Worm (Caenorhabditis elegans) whole organism, young adult: ENCODE data around the gene nhr-167.

Experiments used
- C17E4.6 ChIP-seq: fragments of 200-800 bp; sonication (Bioruptor generic); IDR thresholded peaks from 2 replicates; pipeline ENCODE4 v1.3.6; 2022; ENCODE audit warnings: missing genetic modification reagents, missing genetic modification characterization, missing compliant biosample characterization
- D2030.7 ChIP-seq: fragments of 200-800 bp; sonication (Bioruptor generic); IDR thresholded peaks from 2 replicates; pipeline ENCODE4 v1.3.6; 2022; ENCODE audit warnings: missing genetic modification reagents, missing genetic modification characterization, missing compliant biosample characterization
- F33H1.4 ChIP-seq: fragments of 200-800 bp; sonication (Bioruptor generic); IDR thresholded peaks from 2 replicates; pipeline ENCODE4 v1.3.6; 2022; ENCODE audit warnings: missing genetic modification reagents, missing genetic modification characterization, missing compliant biosample characterization
- F55B11.4 ChIP-seq: sonication (generic microtip); optimal IDR thresholded peaks from 2 replicates; lab custom pipeline; 2016; ENCODE audit warnings: missing compliant biosample characterization, missing genetic modification characterization, borderline replicate concordance; ENCODE audit not compliant: insufficient read depth
- F57C9.4 ChIP-seq: sonication (generic microtip); optimal IDR thresholded peaks from 2 replicates; lab custom pipeline; 2017; ENCODE audit warnings: mild to moderate bottlenecking, missing genetic modification characterization, missing compliant biosample characterization
- K11D2.4 ChIP-seq: fragments of 200-800 bp; sonication (Bioruptor generic); IDR thresholded peaks from 2 replicates; pipeline ENCODE4 v1.3.6; 2022; ENCODE audit warnings: missing genetic modification reagents, missing genetic modification characterization, missing compliant biosample characterization
- T07F8.4 ChIP-seq: sonication (generic microtip); optimal IDR thresholded peaks from 2 replicates; lab custom pipeline; 2016; ENCODE audit warnings: mild to moderate bottlenecking, missing genetic modification characterization, moderate library complexity, missing compliant biosample characterization
- T26A5.8 ChIP-seq: sonication (generic microtip); optimal IDR thresholded peaks from 2 replicates; lab custom pipeline; 2016; ENCODE audit warnings: missing genetic modification characterization, missing compliant biosample characterization
- Y53F4B.3 ChIP-seq: fragments of 200-800 bp; sonication (Bioruptor generic); IDR thresholded peaks from 2 replicates; pipeline ENCODE4 v1.3.6; 2022; ENCODE audit warnings: missing genetic modification reagents, missing genetic modification characterization, missing compliant biosample characterization
- Y56A3A.18 ChIP-seq: fragments of 200-800 bp; sonication (Bioruptor generic); IDR thresholded peaks from 2 replicates; pipeline ENCODE4 v1.3.6; 2022; ENCODE audit warnings: missing genetic modification reagents, missing genetic modification characterization, missing compliant biosample characterization
- Y79H2A.3 ChIP-seq: fragments of 200-800 bp; sonication (Bioruptor generic); conservative IDR thresholded peaks from 2 replicates; pipeline ENCODE4 v1.3.6; 2022; ENCODE audit warnings: missing genetic modification reagents, missing genetic modification characterization, missing compliant biosample characterization
- Y95B8A.8 ChIP-seq: fragments of 200-800 bp; sonication (Bioruptor generic); IDR thresholded peaks from 2 replicates; pipeline ENCODE4 v1.3.6; 2022; ENCODE audit warnings: missing genetic modification reagents, missing genetic modification characterization, missing compliant biosample characterization
- ama-1 ChIP-seq, 3 experiments: fragments of 150-350 bp in 1 of 3; sonication (generic microtip) in 2 of 3; optimal IDR thresholded peaks; 2 replicates each; lab custom pipeline; 2014 to 2018; ENCODE audit warnings: missing biosample characterization in 2 of 3, missing genetic modification characterization in 2 of 3, missing genetic modification reagents in 2 of 3
- aptf-3 ChIP-seq: fragments of 200-800 bp; sonication (Bioruptor generic); IDR thresholded peaks from 2 replicates; pipeline ENCODE4 v1.3.6; 2022; ENCODE audit warnings: missing genetic modification characterization, missing compliant biosample characterization
- attf-3 ChIP-seq: fragments of 200-800 bp; sonication (Bioruptor generic); conservative IDR thresholded peaks from 2 replicates; pipeline ENCODE4 v1.3.6; 2022; ENCODE audit warnings: missing genetic modification reagents, missing genetic modification characterization, missing compliant biosample characterization
- bed-2 ChIP-seq: fragments of 200-800 bp; sonication (Bioruptor generic); IDR thresholded peaks from 2 replicates; pipeline ENCODE4 v1.3.6; 2022; ENCODE audit warnings: missing genetic modification reagents, missing genetic modification characterization, missing compliant biosample characterization
- ccch-3 ChIP-seq: fragments of 200-800 bp; sonication (Bioruptor generic); optimal IDR thresholded peaks from 2 replicates; lab custom pipeline; 2018; ENCODE audit warnings: mild to moderate bottlenecking, missing genetic modification characterization, missing compliant biosample characterization
- cebp-2 ChIP-seq: fragments of 200-800 bp; sonication (Bioruptor generic); IDR thresholded peaks from 2 replicates; pipeline ENCODE4 v1.3.6; 2022; ENCODE audit warnings: missing genetic modification characterization, missing compliant biosample characterization
- ceh-58 ChIP-seq: fragments of 200-800 bp; sonication (Bioruptor generic); IDR thresholded peaks from 2 replicates; pipeline ENCODE4 v1.3.6; 2022; ENCODE audit warnings: missing genetic modification characterization, missing compliant biosample characterization
- chd-7 ChIP-seq: sonication (generic microtip); optimal IDR thresholded peaks from 2 replicates; lab custom pipeline; 2016; ENCODE audit warnings: mild to moderate bottlenecking, missing genetic modification characterization, moderate library complexity, missing compliant biosample characterization
- die-1 ChIP-seq: sonication (generic microtip); optimal IDR thresholded peaks from 2 replicates; lab custom pipeline; 2016; ENCODE audit warnings: missing genotype, mild to moderate bottlenecking, missing genetic modification characterization, missing compliant biosample characterization
- egl-44 ChIP-seq: fragments of 200-800 bp; sonication (Bioruptor generic); IDR thresholded peaks from 2 replicates; pipeline ENCODE4 v1.3.6; 2022; ENCODE audit warnings: missing genetic modification reagents, missing genetic modification characterization, missing compliant biosample characterization
- egrh-3 ChIP-seq: fragments of 200-800 bp; sonication (Bioruptor generic); IDR thresholded peaks from 2 replicates; pipeline ENCODE4 v1.3.6; 2022; ENCODE audit warnings: missing genetic modification reagents, missing genetic modification characterization, missing compliant biosample characterization
- ekl-4 ChIP-seq: fragments of 200-800 bp; sonication (Bioruptor generic); IDR thresholded peaks from 2 replicates; pipeline ENCODE4 v1.3.6; 2022; ENCODE audit warnings: missing genetic modification reagents, missing genetic modification characterization, missing compliant biosample characterization
- hlh-12 ChIP-seq: sonication (generic microtip); optimal IDR thresholded peaks from 2 replicates; lab custom pipeline; 2016; ENCODE audit warnings: missing genetic modification characterization, missing compliant biosample characterization
- hsf-1 ChIP-seq: fragments of 200-800 bp; sonication (Bioruptor generic); IDR thresholded peaks from 2 replicates; pipeline ENCODE4 v1.3.6; 2022; ENCODE audit warnings: missing genetic modification reagents, missing genetic modification characterization, missing compliant biosample characterization
- lin-26 ChIP-seq: fragments of 200-800 bp; sonication (Bioruptor generic); IDR thresholded peaks from 2 replicates; pipeline ENCODE4 v1.3.6; 2022; ENCODE audit warnings: missing genetic modification reagents, missing genetic modification characterization, missing compliant biosample characterization
- lin-35 ChIP-seq, 3 experiments: fragments of 150-350 bp in 2 of 3; sonication (generic microtip) in 1 of 3; optimal IDR thresholded peaks; 2 replicates each; lab custom pipeline; 2014 to 2018; ENCODE audit warnings: missing biosample characterization in 3 of 3, missing genetic modification characterization in 3 of 3, missing genetic modification reagents in 3 of 3
- madf-8 ChIP-seq: fragments of 200-800 bp; sonication (Bioruptor generic); conservative IDR thresholded peaks from 2 replicates; pipeline ENCODE4 v1.3.6; 2022; ENCODE audit warnings: missing genetic modification reagents, missing genetic modification characterization, missing compliant biosample characterization
- nhr-179 ChIP-seq: sonication (generic microtip); optimal IDR thresholded peaks from 2 replicates; lab custom pipeline; 2016; ENCODE audit warnings: mild to moderate bottlenecking, missing genetic modification characterization, missing compliant biosample characterization
- nhr-80 ChIP-seq: sonication (generic microtip); optimal IDR thresholded peaks from 2 replicates; lab custom pipeline; 2016; ENCODE audit warnings: missing genetic modification characterization, missing compliant biosample characterization
- nhr-90 ChIP-seq: sonication (generic microtip); optimal IDR thresholded peaks from 2 replicates; lab custom pipeline; 2016; ENCODE audit warnings: missing genotype, mild to moderate bottlenecking, missing genetic modification characterization, missing compliant biosample characterization
- pbrm-1 ChIP-seq: fragments of 200-800 bp; sonication (Bioruptor generic); IDR thresholded peaks from 2 replicates; pipeline ENCODE4 v1.3.6; 2022; ENCODE audit warnings: missing genetic modification reagents, missing genetic modification characterization, missing compliant biosample characterization
- pha-4 ChIP-seq: fragments of 150-350 bp; sonication (generic microtip); optimal IDR thresholded peaks from 2 replicates; lab custom pipeline; 2014; ENCODE audit warnings: missing biosample characterization, missing genetic modification reagents, missing genetic modification characterization
- rcor-1 ChIP-seq: fragments of 200-800 bp; sonication (Bioruptor generic); IDR thresholded peaks from 2 replicates; pipeline ENCODE4 v1.3.6; 2022; ENCODE audit warnings: missing genetic modification reagents, missing genetic modification characterization, missing compliant biosample characterization
- snpc-1.1 ChIP-seq: sonication (generic microtip); optimal IDR thresholded peaks from 2 replicates; lab custom pipeline; 2017; ENCODE audit warnings: missing genetic modification characterization, mild to moderate bottlenecking, missing compliant biosample characterization, antibody characterized with exemption, moderate library complexity, missing genotype, missing genetic modification reagents; ENCODE audit not compliant: insufficient read depth
- snpc-3.4 ChIP-seq: sonication (generic microtip); optimal IDR thresholded peaks from 2 replicates; lab custom pipeline; 2017; ENCODE audit warnings: missing genetic modification characterization, mild to moderate bottlenecking, missing compliant biosample characterization, antibody characterized with exemption, moderate library complexity, missing genotype, missing genetic modification reagents
- sptf-2 ChIP-seq: fragments of 200-800 bp; sonication (Bioruptor generic); optimal IDR thresholded peaks from 2 replicates; lab custom pipeline; 2018; ENCODE audit warnings: mild to moderate bottlenecking, missing genetic modification characterization, missing compliant biosample characterization
- tbp1 ChIP-seq: fragments of 200-800 bp; sonication (Bioruptor generic); optimal IDR thresholded peaks from 2 replicates; lab custom pipeline; 2018; ENCODE audit warnings: mild to moderate bottlenecking, missing genetic modification characterization, missing compliant biosample characterization
- tbx-9 ChIP-seq: sonication (generic microtip); optimal IDR thresholded peaks from 2 replicates; lab custom pipeline; 2016; ENCODE audit warnings: borderline replicate concordance, missing genetic modification characterization, inconsistent platforms, missing compliant biosample characterization
- tlf-1 ChIP-seq: fragments of 200-800 bp; sonication (Bioruptor generic); optimal IDR thresholded peaks from 2 replicates; lab custom pipeline; 2018; ENCODE audit warnings: mild to moderate bottlenecking, missing genetic modification characterization, missing compliant biosample characterization
- unc-62 ChIP-seq: fragments of 150-350 bp; optimal IDR thresholded peaks from 2 replicates; lab custom pipeline; 2014; ENCODE audit warnings: missing biosample characterization, missing genetic modification reagents, missing genetic modification characterization
- zfh-2 ChIP-seq: fragments of 200-800 bp; sonication (Bioruptor generic); conservative IDR thresholded peaks from 2 replicates; pipeline ENCODE4 v1.3.6; 2022; ENCODE audit warnings: missing genetic modification reagents, missing genetic modification characterization, missing compliant biosample characterization
- zim-3 ChIP-seq: sonication (generic microtip); optimal IDR thresholded peaks from 2 replicates; lab custom pipeline; 2017; ENCODE audit warnings: mild to moderate bottlenecking, missing genetic modification characterization, moderate library complexity, missing compliant biosample characterization
- ztf-22 ChIP-seq: fragments of 200-800 bp; sonication (Bioruptor generic); optimal IDR thresholded peaks from 2 replicates; lab custom pipeline; 2018; ENCODE audit warnings: mild to moderate bottlenecking, missing genetic modification characterization, moderate library complexity, missing compliant biosample characterization
- ztf-25 ChIP-seq: fragments of 200-800 bp; sonication (Bioruptor generic); IDR thresholded peaks from 2 replicates; pipeline ENCODE4 v1.3.6; 2022; ENCODE audit warnings: missing genetic modification reagents, missing genetic modification characterization, missing compliant biosample characterization
- ztf-28 ChIP-seq: fragments of 200-800 bp; sonication (Bioruptor generic); IDR thresholded peaks from 2 replicates; pipeline ENCODE4 v1.3.6; 2022; ENCODE audit warnings: missing genetic modification reagents, missing genetic modification characterization, missing compliant biosample characterization
- ztf-3 ChIP-seq: fragments of 200-800 bp; sonication (Bioruptor generic); optimal IDR thresholded peaks from 2 replicates; lab custom pipeline; 2018; ENCODE audit warnings: mild to moderate bottlenecking, missing genetic modification characterization, missing compliant biosample characterization
- ztf-6 ChIP-seq: fragments of 200-800 bp; sonication (Bioruptor generic); IDR thresholded peaks from 2 replicates; pipeline ENCODE4 v1.3.6; 2022; ENCODE audit warnings: missing genetic modification reagents, missing genetic modification characterization, missing compliant biosample characterization

nhr-167 gene

DNA sequence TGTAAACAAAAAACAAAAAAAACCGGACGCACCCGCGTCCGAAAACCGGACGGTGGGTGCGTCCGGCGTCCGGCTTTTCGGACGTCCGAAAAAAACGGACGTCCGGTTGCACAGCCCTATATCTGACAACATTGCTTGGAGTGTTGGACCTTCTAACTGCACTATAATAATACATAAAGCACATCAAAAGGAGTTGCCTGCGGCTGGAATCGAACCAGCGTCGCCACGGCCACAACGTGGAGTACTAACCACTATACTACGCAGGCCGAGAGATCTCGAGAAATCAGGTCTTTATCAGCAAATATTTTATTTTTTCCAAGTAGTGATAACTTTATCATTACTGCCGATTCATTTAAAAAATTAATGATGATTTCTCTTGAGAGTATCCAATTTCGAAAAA lies 11.4 kb upstream of the nhr-167 start (continued):
- TF ChIP-seq ccch-3 (GFP tag; lab: Kevin White, UChicago) (no peak), T07F8.4 (tag; lab: Kevin White, UChicago) (no peak), tbx-9 (no peak), zfh-2 (GFP tag; lab: Robert Waterston, UW) (no peak), ekl-4 (no peak), snpc-1.1 (tag; lab: Kevin White, UChicago) (peak; percentile 16), tlf-1 (GFP tag; lab: Kevin White, UChicago) (no peak), ztf-3 (GFP tag; lab: Kevin White, UChicago) (no peak), Y56A3A.18 (GFP tag; lab: Robert Waterston, UW) (0 out of 2 replicates have a peak, but pooled peaks have one; percentile 17), chd-7 (tag; lab: Kevin White, UChicago) (no peak), Y95B8A.8 (GFP tag; lab: Robert Waterston, UW) (no peak), pbrm-1 (GFP tag; lab: Robert Waterston, UW) (peak; percentile 83), hsf-1 (GFP tag; lab: Robert Waterston, UW) (no peak), C17E4.6 (GFP tag; lab: Robert Waterston, UW) (no peak), tbp1 (GFP tag; lab: Kevin White, UChicago) (peak; percentile 87), snpc-3.4 (tag; lab: Kevin White, UChicago) (no peak), die-1 (tag; lab: Kevin White, UChicago) (peak; percentile 59), T26A5.8 (no peak), D2030.7 (GFP tag; lab: Robert Waterston, UW) (peak; percentile 76), F55B11.4 (tag; lab: Kevin White, UChicago) (no peak), sptf-2 (GFP tag; lab: Kevin White, UChicago) (no peak), lin-26 (peak; percentile 79), cebp-2 (no peak), Y53F4B.3 (GFP tag; lab: Robert Waterston, UW) (no peak), egrh-3 (no peak), madf-8 (GFP tag; lab: Robert Waterston, UW) (no peak), ztf-25 (no peak), nhr-80 (no peak), attf-3 (GFP tag; lab: Robert Waterston, UW) (no peak), Y79H2A.3 (GFP tag; lab: Robert Waterston, UW) (no peak), unc-62 (GFP tag; lab: Kevin White, UChicago) (no peak), nhr-90 (tag; lab: Kevin White, UChicago) (peak; percentile 66), ztf-22 (GFP tag; lab: Kevin White, UChicago) (no peak), lin-35 (GFP tag; optimal IDR thresholded peaks at IDR 0.05; lab: Kevin White, UChicago) (peak in 1 of 3 experiments; percentile 24), ztf-6 (no peak), F57C9.4 (tag; lab: Kevin White, UChicago) (no peak), bed-2 (no peak), ama-1 (optimal IDR thresholded peaks at IDR 0.05; lab: Kevin White, UChicago) (no peak), ama-1 (GFP tag; optimal IDR thresholded peaks at IDR 0.05; lab: Kevin White, UChicago) (no peak), egl-44 (GFP tag; lab: Robert Waterston, UW) (no peak), zim-3 (peak; percentile 63), F33H1.4 (GFP tag; lab: Robert Waterston, UW) (no peak), aptf-3 (GFP tag; lab: Robert Waterston, UW) (no peak), rcor-1 (peak; percentile 54), ceh-58 (GFP tag; lab: Robert Waterston, UW) (no peak), ztf-28 (GFP tag; lab: Robert Waterston, UW) (no peak), nhr-179 (tag; lab: Kevin White, UChicago) (no peak), K11D2.4 (GFP tag; lab: Robert Waterston, UW) (no peak), hlh-12 (tag; lab: Kevin White, UChicago) (peak; percentile 35), pha-4 (tag; lab: Kevin White, UChicago) (no peak)
